Fruit fly (Drosophila melanogaster): ENCODE data around the gene Spt6.

DNA sequence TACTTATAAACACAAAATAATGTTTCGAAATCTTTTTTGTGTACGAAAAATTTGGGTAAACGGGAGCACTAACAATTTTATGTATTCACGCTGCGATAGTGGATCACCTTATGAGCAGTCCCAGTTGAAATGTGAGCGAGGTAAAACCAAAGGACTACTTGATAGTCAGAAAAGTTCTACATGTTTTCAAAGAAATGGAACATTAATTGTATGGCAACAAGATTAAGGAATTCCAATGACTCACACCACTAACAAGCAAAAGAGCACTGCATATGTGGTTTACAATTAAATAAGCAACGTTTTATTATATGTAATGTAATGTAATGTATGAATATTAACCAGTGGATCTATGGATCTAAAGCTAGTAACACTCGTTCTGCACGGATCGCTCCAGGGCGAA, 26.6 kb downstream of the Spt6 start, which contains the start of gene CG15892:
- TF ChIP-seq EcR (GFP tag; optimal IDR thresholded peaks at IDR 0.05) = no peak
- TF ChIP-seq CG17806 (tag; optimal IDR thresholded peaks at IDR 0.05) = no peak
- no peak for TF ChIP-seq CG10348 (GFP tag; IDR thresholded peaks at IDR 0.05)
- no peak for TF ChIP-seq CG8159 (tag; optimal IDR thresholded peaks at IDR 0.05)
- no peak for TF ChIP-seq Ets98B (GFP tag; IDR thresholded peaks at IDR 0.05)
- TF ChIP-seq CG13204 (GFP tag; optimal IDR thresholded peaks at IDR 0.05) = no peak
- no peak for TF ChIP-seq D1 (tag; optimal IDR thresholded peaks at IDR 0.05)
- no peak for TF ChIP-seq rn (GFP tag; IDR thresholded peaks at IDR 0.05)
- no peak for TF ChIP-seq CG4496 (GFP tag; IDR thresholded peaks at IDR 0.05)

All from whole organism, pupa.